Worm (Caenorhabditis elegans): ENCODE results near the gene F49H12.7.

The F49H12.7 gene

DNA sequence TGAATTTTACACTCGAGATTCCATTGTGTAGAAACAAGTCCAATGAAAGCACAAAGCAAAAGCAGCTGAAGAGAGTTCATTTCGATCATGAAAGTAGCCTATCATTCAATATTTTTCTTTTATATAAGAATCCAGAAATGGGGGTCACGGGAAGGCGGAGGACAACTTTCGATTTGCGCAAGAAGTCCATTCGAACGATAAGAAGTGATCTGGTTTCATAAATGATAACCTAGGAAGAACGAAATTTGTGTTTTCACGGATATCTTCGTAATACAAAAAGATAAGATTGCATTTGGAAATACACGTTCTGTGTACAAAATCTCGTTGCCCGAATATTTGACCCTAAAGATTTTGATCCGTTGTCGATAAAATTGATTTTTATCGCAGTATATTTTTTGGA lies 33.4 kb upstream of the F49H12.7 start, which contains the start of gene Y102A11A.5:
Gene Y102A11A.5 (minus strand): TSS at position 175 of the 400 bp plus-strand sequence.
- TF ChIP-seq elt-3 (tag; optimal IDR thresholded peaks at IDR 0.05) (peak in 1 of 3 experiments; percentile 55), nhr-43 (tag; optimal IDR thresholded peaks at IDR 0.05; ENCODE audit: poor library complexity, severe bottlenecking) (peak; percentile 36), pqm-1 (tag; optimal IDR thresholded peaks at IDR 0.05) (no peak), ceh-9 (tag; optimal IDR thresholded peaks at IDR 0.05) (no peak), jun-1 (tag; optimal IDR thresholded peaks at IDR 0.05) (no peak), nhr-23 (tag; optimal IDR thresholded peaks at IDR 0.05) (peak; percentile 46)

DNA sequence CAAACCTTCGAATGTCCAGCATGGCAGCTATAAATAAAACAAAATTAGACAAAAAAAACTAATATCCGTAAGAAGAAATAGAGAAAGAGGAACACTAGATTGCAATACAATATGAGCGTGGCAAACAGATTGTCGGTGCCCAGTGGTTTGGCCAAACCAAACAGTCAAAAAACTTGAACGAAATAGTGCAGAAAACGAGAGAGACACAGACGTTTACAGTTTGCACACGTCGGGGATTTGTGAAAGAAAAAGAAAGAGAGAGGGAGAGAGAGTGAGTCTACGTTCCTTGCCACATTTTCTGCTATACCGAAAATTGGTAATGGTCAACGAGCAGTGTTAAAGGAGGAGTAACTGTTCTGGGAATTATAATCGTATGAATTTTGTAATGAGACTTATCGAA lies 29.7 kb upstream of the F49H12.7 start, which contains the start of gene ergi-1:
Gene ergi-1 (minus strand): TSS at position 101 of the 400 bp plus-strand sequence.
- TF ChIP-seq nhr-43 (tag; optimal IDR thresholded peaks at IDR 0.05; ENCODE audit: poor library complexity, severe bottlenecking), result no peak
- TF ChIP-seq pha-4 (tag; optimal IDR thresholded peaks at IDR 0.05), result peak; percentile 69
- no peak for TF ChIP-seq zag-1 (tag; optimal IDR thresholded peaks at IDR 0.05)
- TF ChIP-seq lin-39 (tag; optimal IDR thresholded peaks at IDR 0.05), result no peak
- no peak for TF ChIP-seq daf-12 (tag; optimal IDR thresholded peaks at IDR 0.05)
- no peak for TF ChIP-seq skn-1 (tag; optimal IDR thresholded peaks at IDR 0.05)
- no peak for TF ChIP-seq nhr-23 (tag; optimal IDR thresholded peaks at IDR 0.05)
- TF ChIP-seq ceh-9 (tag; optimal IDR thresholded peaks at IDR 0.05), result no peak

DNA sequence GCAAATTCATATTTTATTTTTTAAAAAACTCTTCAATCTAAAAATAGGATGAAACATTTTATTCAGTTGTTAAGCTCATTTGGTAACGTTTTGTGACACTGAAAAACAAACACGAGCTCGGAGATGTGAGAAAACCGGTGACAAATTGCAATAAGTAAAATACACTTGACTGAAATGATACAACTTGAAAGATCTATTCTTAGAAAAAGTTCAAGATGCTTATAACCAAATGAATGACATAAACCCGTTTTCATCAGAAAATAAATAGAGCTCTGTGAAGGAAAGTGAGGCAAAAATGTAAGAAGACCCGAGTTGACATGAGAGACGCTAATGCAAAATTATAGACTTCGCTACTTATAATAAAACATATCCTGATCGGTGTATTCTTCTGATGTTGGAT lies 25.5 kb upstream of the F49H12.7 start, which contains the start of gene smex-2:
Gene smex-2 (minus strand): TSS at position 101 of the 400 bp plus-strand sequence.
- TF ChIP-seq lin-39 (tag; optimal IDR thresholded peaks at IDR 0.05) (no peak), tbx-2 (tag; optimal IDR thresholded peaks at IDR 0.05) (no peak), pha-4 (tag; optimal IDR thresholded peaks at IDR 0.05) (no peak), ceh-9 (tag; optimal IDR thresholded peaks at IDR 0.05) (no peak), fos-1 (tag; optimal IDR thresholded peaks at IDR 0.05) (no peak), nhr-237 (tag; optimal IDR thresholded peaks at IDR 0.05) (no peak), ztf-11 (tag; optimal IDR thresholded peaks at IDR 0.05) (no peak), nhr-67 (tag; optimal IDR thresholded peaks at IDR 0.05) (no peak), fkh-10 (GFP tag; optimal IDR thresholded peaks at IDR 0.05) (no peak), nhr-43 (tag; optimal IDR thresholded peaks at IDR 0.05; ENCODE audit: poor library complexity, severe bottlenecking) (no peak), egl-5 (tag; optimal IDR thresholded peaks at IDR 0.05) (no peak), ceh-16 (tag; optimal IDR thresholded peaks at IDR 0.05) (no peak), unc-39 (tag; optimal IDR thresholded peaks at IDR 0.05) (no peak), nhr-23 (tag; optimal IDR thresholded peaks at IDR 0.05) (no peak), mml-1 (tag; optimal IDR thresholded peaks at IDR 0.05) (no peak)

ce11 chrX:2040877-2041276 lies 24.0 kb upstream of the F49H12.7 start:
- TF ChIP-seq nhr-237 (tag; optimal IDR thresholded peaks at IDR 0.05) (no peak), elt-1 (tag; optimal IDR thresholded peaks at IDR 0.05) (peak; percentile 4)

- peak; percentile 33 for TF ChIP-seq elt-1 (tag; optimal IDR thresholded peaks at IDR 0.05)
- no peak for TF ChIP-seq ceh-28 (tag; optimal IDR thresholded peaks at IDR 0.05)
Measured at ce11 chrX:2041448-2042138, 23.2 kb upstream of the F49H12.7 start.

DNA sequence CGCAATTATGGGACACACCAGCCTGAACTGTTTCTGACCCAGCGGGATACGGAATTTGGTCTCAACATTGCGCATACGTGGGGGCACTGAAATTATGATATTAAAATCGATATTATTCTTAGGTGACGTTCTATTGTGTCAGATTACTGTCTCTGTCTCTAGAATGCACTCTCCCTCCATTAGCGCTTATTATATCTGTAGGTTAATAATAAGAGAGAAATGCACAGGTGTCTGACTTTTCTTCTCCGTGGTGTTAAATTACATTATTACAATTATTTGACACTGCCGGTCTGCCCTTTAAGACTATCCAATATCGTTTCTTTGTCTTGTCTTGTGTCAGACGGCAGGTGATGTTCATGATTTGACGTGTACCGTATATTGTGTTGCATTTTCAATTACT lies 22.2 kb upstream of the F49H12.7 start:
- no peak for TF ChIP-seq nhr-77 (tag; optimal IDR thresholded peaks at IDR 0.05)
- TF ChIP-seq lin-39 (tag; optimal IDR thresholded peaks at IDR 0.05), result no peak

- TF ChIP-seq egl-5 (tag; optimal IDR thresholded peaks at IDR 0.05), result no peak
- no peak for TF ChIP-seq nhr-237 (tag; optimal IDR thresholded peaks at IDR 0.05)
- TF ChIP-seq ceh-9 (tag; optimal IDR thresholded peaks at IDR 0.05), result no peak
- no peak for TF ChIP-seq skn-1 (tag; optimal IDR thresholded peaks at IDR 0.05)
- peak; percentile 50 for TF ChIP-seq pha-4 (tag; optimal IDR thresholded peaks at IDR 0.05)
- TF ChIP-seq mdl-1 (tag; optimal IDR thresholded peaks at IDR 0.05), result no peak
- no peak for TF ChIP-seq daf-12 (tag; optimal IDR thresholded peaks at IDR 0.05)
- no peak for TF ChIP-seq ZK546.5 (tag; optimal IDR thresholded peaks at IDR 0.05)
Measured at ce11 chrX:2043224-2043623, 21.6 kb upstream of the F49H12.7 start.
